Fruit fly (Drosophila melanogaster) whole organism, prepupa: Measurements from ENCODE around the gene Ir68b.

Source experiments
- Blimp-1 ChIP-seq: fragments of 200-800 bp; sonication (Bioruptor generic); optimal IDR thresholded peaks from 3 replicates; lab custom pipeline; 2017; ENCODE audit warnings: missing biosample characterization, missing genetic modification characterization, mild to moderate bottlenecking, moderate library complexity, missing genetic modification reagents
- CG11294 ChIP-seq: fragments of 200-800 bp; sonication (Bioruptor generic); IDR thresholded peaks from 2 replicates; pipeline ENCODE4 v1.3.6; 2022; ENCODE audit warnings: missing biosample characterization, missing genetic modification characterization
- CG11762 ChIP-seq: fragments of 200-800 bp; sonication (Bioruptor generic); optimal IDR thresholded peaks from 3 replicates; lab custom pipeline; 2016; ENCODE audit warnings: missing biosample characterization, missing genetic modification characterization; ENCODE audit not compliant: insufficient read depth
- CG16779 ChIP-seq: fragments of 200-800 bp; sonication (Bioruptor generic); optimal IDR thresholded peaks from 3 replicates; lab custom pipeline; 2017; ENCODE audit warnings: missing biosample characterization, mild to moderate bottlenecking, missing genetic modification characterization
- CG3032 ChIP-seq: fragments of 200-800 bp; optimal IDR thresholded peaks from 2 replicates; lab custom pipeline; 2019; ENCODE audit warnings: missing biosample characterization, mild to moderate bottlenecking, missing genetic modification characterization, moderate library complexity
- CG6854 ChIP-seq: fragments of 200-800 bp; sonication (Bioruptor generic); optimal IDR thresholded peaks from 2 replicates; lab custom pipeline; 2017; ENCODE audit warnings: missing biosample characterization, mild to moderate bottlenecking, missing genetic modification characterization
- CG8632 ChIP-seq: fragments of 200-800 bp; sonication (Bioruptor generic); optimal IDR thresholded peaks from 3 replicates; lab custom pipeline; 2016; ENCODE audit warnings: missing biosample characterization, missing genetic modification characterization
- Eip75B ChIP-seq: fragments of 200-800 bp; sonication (Bioruptor generic); optimal IDR thresholded peaks from 3 replicates; lab custom pipeline; 2016; ENCODE audit warnings: missing biosample characterization, missing genetic modification characterization
- Eip93F ChIP-seq: fragments of 200-800 bp; sonication (Bioruptor generic); optimal IDR thresholded peaks from 2 replicates; lab custom pipeline; 2016; ENCODE audit warnings: missing biosample characterization, mild to moderate bottlenecking, missing genetic modification characterization
- Lpt ChIP-seq: fragments of 200-800 bp; sonication (Bioruptor generic); optimal IDR thresholded peaks from 3 replicates; lab custom pipeline; 2016; ENCODE audit warnings: missing biosample characterization, missing genetic modification characterization
- ss ChIP-seq, 2 experiments: fragments of 200-800 bp; sonication (Bioruptor generic); optimal IDR thresholded peaks; 2 replicates in 1 of 2; 3 replicates in 1 of 2; lab custom pipeline; 2017 to 2018; ENCODE audit warnings: mild to moderate bottlenecking in 2 of 2, missing biosample characterization in 2 of 2, missing genetic modification characterization in 2 of 2, moderate library complexity in 1 of 2
- vri ChIP-seq: fragments of 200-800 bp; sonication (Bioruptor generic); optimal IDR thresholded peaks from 3 replicates; lab custom pipeline; 2016; ENCODE audit warnings: missing biosample characterization, mild to moderate bottlenecking, missing genetic modification characterization

dm6 chr3L:12149024-12149423 is 21.8 kb upstream of the Ir68b start, which contains the start of gene CG32099:
- TF ChIP-seq CG11294 (GFP tag; lab: Robert Waterston, UW) (no peak), Lpt (GFP tag; lab: Kevin White, UChicago) (no peak), Eip93F (GFP tag; lab: Kevin White, UChicago) (no peak), CG8632 (no peak), CG16779 (tag; lab: Kevin White, UChicago) (no peak), Eip75B (no peak), vri (GFP tag; lab: Kevin White, UChicago) (no peak), Blimp-1 (no peak), ss (GFP tag; optimal IDR thresholded peaks at IDR 0.05; lab: Kevin White, UChicago) (no peak), CG3032 (tag; lab: Kevin White, UChicago) (no peak), CG6854 (GFP tag; lab: Kevin White, UChicago) (no peak), CG11762 (GFP tag; lab: Kevin White, UChicago) (no peak)
